Worm (Caenorhabditis elegans): ENCODE results near the gene frpr-10.

The frpr-10 gene

ce11 chrIV:7988385-7988784 lies 30.8 kb downstream of the frpr-10 start, which contains the start of gene col-115:
Gene col-115 (plus strand): TSS chrIV:7988685.
- TF ChIP-seq zip-5 (tag; optimal IDR thresholded peaks at IDR 0.05) (no peak), K09A11.1 (tag; optimal IDR thresholded peaks at IDR 0.05; ENCODE audit: insufficient read depth) (no peak), ceh-31 (tag; optimal IDR thresholded peaks at IDR 0.05) (no peak)

ce11 chrIV:7994715-7995114 lies 37.1 kb downstream of the frpr-10 start:
- TF ChIP-seq sdc-2 (tag; optimal IDR thresholded peaks at IDR 0.05), result no peak

- TF ChIP-seq hlh-15 (tag; optimal IDR thresholded peaks at IDR 0.05) (no peak), ceh-34 (tag; optimal IDR thresholded peaks at IDR 0.05) (no peak), nfya-1 (tag; optimal IDR thresholded peaks at IDR 0.05) (no peak), ceh-45 (GFP tag; IDR thresholded peaks at IDR 0.05) (no peak)
Observed at ce11 chrIV:8000763-8001162, 43.2 kb downstream of the frpr-10 start.

- TF ChIP-seq nfya-1 (tag; optimal IDR thresholded peaks at IDR 0.05), result no peak
- TF ChIP-seq ceh-2 (tag; optimal IDR thresholded peaks at IDR 0.05), result no peak
- TF ChIP-seq ceh-19 (GFP tag; optimal IDR thresholded peaks at IDR 0.05), result no peak
- TF ChIP-seq dve-1 (tag; optimal IDR thresholded peaks at IDR 0.05), result no peak
- no peak for TF ChIP-seq ceh-9 (tag; optimal IDR thresholded peaks at IDR 0.05)
- TF ChIP-seq elt-4 (tag; optimal IDR thresholded peaks at IDR 0.05), result no peak
- no peak for TF ChIP-seq fkh-6 (tag; optimal IDR thresholded peaks at IDR 0.05)
- no peak for TF ChIP-seq unc-3 (GFP tag; conservative IDR thresholded peaks at IDR 0.05)
- TF ChIP-seq unc-3 (tag; optimal IDR thresholded peaks at IDR 0.05), result no peak
- no peak for TF ChIP-seq tbx-2 (tag; optimal IDR thresholded peaks at IDR 0.05)
- TF ChIP-seq nhr-232 (tag; optimal IDR thresholded peaks at IDR 0.05), result no peak
- no peak for TF ChIP-seq ztf-16 (tag; optimal IDR thresholded peaks at IDR 0.05)
- TF ChIP-seq npax-4 (tag; optimal IDR thresholded peaks at IDR 0.05), result no peak
Observed at ce11 chrIV:8004019-8004418, 46.4 kb downstream of the frpr-10 start, which contains the start of gene rig-4. Gene rig-4 (minus strand): TSS chrIV:8004119.

- no peak for TF ChIP-seq K09A11.1 (tag; optimal IDR thresholded peaks at IDR 0.05; ENCODE audit: insufficient read depth)
- no peak for TF ChIP-seq gmeb-2 (tag; optimal IDR thresholded peaks at IDR 0.05)
- no peak for TF ChIP-seq unc-55 (GFP tag; optimal IDR thresholded peaks at IDR 0.05)
- no peak for TF ChIP-seq pqm-1 (tag; optimal IDR thresholded peaks at IDR 0.05)
- TF ChIP-seq C08G9.2 (tag; optimal IDR thresholded peaks at IDR 0.05), result no peak
- TF ChIP-seq fax-1 (tag; optimal IDR thresholded peaks at IDR 0.05), result no peak
- TF ChIP-seq pha-2 (tag; optimal IDR thresholded peaks at IDR 0.05), result no peak
- TF ChIP-seq F13H6.1 (tag; optimal IDR thresholded peaks at IDR 0.05), result no peak
- TF ChIP-seq elt-2 (tag; optimal IDR thresholded peaks at IDR 0.05), result no peak
- no peak for TF ChIP-seq ahr-1 (tag; optimal IDR thresholded peaks at IDR 0.05)
- TF ChIP-seq nhr-11 (tag; optimal IDR thresholded peaks at IDR 0.05), result no peak
- TF ChIP-seq ama-1 (optimal IDR thresholded peaks at IDR 0.05), result no peak
- TF ChIP-seq hlh-13 (GFP tag; optimal IDR thresholded peaks at IDR 0.05), result no peak
- TF ChIP-seq dve-1 (tag; optimal IDR thresholded peaks at IDR 0.05), result no peak
- TF ChIP-seq nfya-1 (tag; optimal IDR thresholded peaks at IDR 0.05), result no peak
- TF ChIP-seq eyg-1 (tag; optimal IDR thresholded peaks at IDR 0.05), result no peak
- no peak for TF ChIP-seq rnt-1 (tag; optimal IDR thresholded peaks at IDR 0.05)
- no peak for TF ChIP-seq che-1 (tag; optimal IDR thresholded peaks at IDR 0.05)
Observed at ce11 chrIV:8005376-8005775, 47.8 kb downstream of the frpr-10 start.

- TF ChIP-seq hlh-15 (tag; optimal IDR thresholded peaks at IDR 0.05), result no peak
- TF ChIP-seq hlh-30 (tag; optimal IDR thresholded peaks at IDR 0.05; ENCODE audit: insufficient read depth), result no peak
- TF ChIP-seq ets-4 (tag; optimal IDR thresholded peaks at IDR 0.05), result no peak
Observed at ce11 chrIV:8006161-8006560, 48.6 kb downstream of the frpr-10 start.
